Fruit fly (Drosophila melanogaster) whole organism, embryonic: Measurements from ENCODE around the gene mthl6.

ENCODE experiments used
- Abd-B ChIP-seq: fragments of 200-800 bp; sonication (Bioruptor generic); optimal IDR thresholded peaks from 2 replicates; lab custom pipeline; 2018; ENCODE audit warnings: missing biosample characterization, mild to moderate bottlenecking, missing genetic modification characterization, moderate library complexity
- Ada2b ChIP-seq: fragments of 200-800 bp; sonication (Bioruptor generic); IDR thresholded peaks from 2 replicates; pipeline ENCODE4 v1.3.6; 2022; ENCODE audit warnings: missing biosample characterization, missing genetic modification characterization
- Atf3 ChIP-seq: fragments of 200-800 bp; sonication (Bioruptor generic); optimal IDR thresholded peaks from 3 replicates; lab custom pipeline; 2016; ENCODE audit warnings: missing biosample characterization, missing genetic modification characterization
- CG10274 ChIP-seq: fragments of 200-800 bp; sonication (Bioruptor generic); optimal IDR thresholded peaks from 3 replicates; lab custom pipeline; 2017; ENCODE audit warnings: missing biosample characterization, mild to moderate bottlenecking, missing genetic modification characterization
- CG10366 ChIP-seq: fragments of 200-800 bp; sonication (Bioruptor generic); IDR thresholded peaks from 2 replicates; pipeline ENCODE4 v1.3.6; 2022; ENCODE audit warnings: missing biosample characterization, missing genetic modification characterization
- CG11247 ChIP-seq: fragments of 200-800 bp; sonication (Bioruptor generic); IDR thresholded peaks from 2 replicates; pipeline ENCODE4 v1.3.6; 2022; ENCODE audit warnings: missing biosample characterization, missing genetic modification characterization
- CG12391 ChIP-seq: fragments of 200-800 bp; sonication (Bioruptor generic); optimal IDR thresholded peaks from 3 replicates; lab custom pipeline; 2018; ENCODE audit warnings: missing biosample characterization, mild to moderate bottlenecking, missing genetic modification characterization, moderate library complexity
- CG12942 ChIP-seq: fragments of 200-800 bp; sonication (Bioruptor generic); optimal IDR thresholded peaks from 3 replicates; lab custom pipeline; 2016; ENCODE audit warnings: missing biosample characterization, missing genetic modification characterization
- CG15269 ChIP-seq: fragments of 200-800 bp; sonication (Bioruptor generic); optimal IDR thresholded peaks from 2 replicates; lab custom pipeline; 2018; ENCODE audit warnings: missing biosample characterization, mild to moderate bottlenecking, missing genetic modification characterization, moderate library complexity
- CG17359 ChIP-seq: fragments of 200-800 bp; sonication (Bioruptor generic); optimal IDR thresholded peaks from 3 replicates; lab custom pipeline; 2018; ENCODE audit warnings: missing biosample characterization, mild to moderate bottlenecking, missing genetic modification characterization, moderate library complexity
- CG17568 ChIP-seq: fragments of 200-800 bp; sonication (Bioruptor generic); optimal IDR thresholded peaks from 2 replicates; lab custom pipeline; 2018; ENCODE audit warnings: missing biosample characterization, mild to moderate bottlenecking, missing genetic modification characterization, moderate library complexity
- CG17829 ChIP-seq: fragments of 200-800 bp; optimal IDR thresholded peaks from 2 replicates; lab custom pipeline; 2019; ENCODE audit warnings: missing biosample characterization, mild to moderate bottlenecking, missing genetic modification characterization, moderate library complexity
- CG18599 ChIP-seq: fragments of 200-800 bp; sonication (Bioruptor generic); optimal IDR thresholded peaks from 3 replicates; lab custom pipeline; 2017; ENCODE audit warnings: missing biosample characterization, missing genetic modification characterization, mild to moderate bottlenecking, moderate library complexity, missing genetic modification reagents
- CG2116 ChIP-seq: fragments of 200-800 bp; sonication (Bioruptor generic); optimal IDR thresholded peaks from 3 replicates; lab custom pipeline; 2018; ENCODE audit warnings: missing biosample characterization, mild to moderate bottlenecking, missing genetic modification characterization
- CG2678 ChIP-seq: fragments of 200-800 bp; sonication (Bioruptor generic); optimal IDR thresholded peaks from 3 replicates; lab custom pipeline; 2019; ENCODE audit warnings: missing biosample characterization, mild to moderate bottlenecking, missing genetic modification characterization, moderate library complexity
- CG30431 ChIP-seq: fragments of 200-800 bp; sonication (Bioruptor generic); optimal IDR thresholded peaks from 2 replicates; lab custom pipeline; 2017; ENCODE audit warnings: missing biosample characterization, missing genetic modification characterization
- CG31224 ChIP-seq: fragments of 200-800 bp; sonication (Bioruptor generic); IDR thresholded peaks from 2 replicates; pipeline ENCODE4 v1.3.6; 2022; ENCODE audit warnings: missing biosample characterization, missing genetic modification characterization
- CG32532 ChIP-seq: fragments of 200-800 bp; sonication (Bioruptor generic); IDR thresholded peaks from 2 replicates; pipeline ENCODE4 v1.3.6; 2022; ENCODE audit warnings: missing biosample characterization, missing genetic modification characterization
- CG33557 ChIP-seq: fragments of 200-800 bp; sonication (Bioruptor generic); optimal IDR thresholded peaks from 2 replicates; lab custom pipeline; 2019; ENCODE audit warnings: missing biosample characterization, mild to moderate bottlenecking, missing genetic modification characterization, moderate library complexity
- CG4854 ChIP-seq: fragments of 200-800 bp; sonication (Bioruptor generic); optimal IDR thresholded peaks from 2 replicates; lab custom pipeline; 2016; ENCODE audit warnings: missing biosample characterization, missing genetic modification characterization, inconsistent platforms
- CG6272 ChIP-seq: fragments of 200-800 bp; sonication (Bioruptor generic); IDR thresholded peaks from 2 replicates; pipeline ENCODE4 v1.3.6; 2022; ENCODE audit warnings: missing biosample characterization, missing genetic modification characterization
- CG6813 ChIP-seq: fragments of 200-800 bp; sonication (Bioruptor generic); optimal IDR thresholded peaks from 2 replicates; lab custom pipeline; 2017; ENCODE audit warnings: missing biosample characterization, missing genetic modification characterization, mild to moderate bottlenecking, moderate library complexity, missing genetic modification reagents
- CG6854 ChIP-seq: fragments of 200-800 bp; sonication (Bioruptor generic); optimal IDR thresholded peaks from 3 replicates; lab custom pipeline; 2017; ENCODE audit warnings: missing biosample characterization, mild to moderate bottlenecking, missing genetic modification characterization
- CG7372 ChIP-seq: fragments of 200-800 bp; sonication (Bioruptor generic); IDR thresholded peaks from 2 replicates; pipeline ENCODE4 v1.3.6; 2022; ENCODE audit warnings: missing biosample characterization, missing genetic modification characterization
- D19B ChIP-seq: fragments of 200-800 bp; sonication (Bioruptor generic); optimal IDR thresholded peaks from 2 replicates; lab custom pipeline; 2017; ENCODE audit warnings: missing biosample characterization, mild to moderate bottlenecking, missing genetic modification characterization
- Eip74EF ChIP-seq, 2 experiments: fragments of 200-800 bp in 1 of 2; fragments of >200 bp in 1 of 2; sonication (Bioruptor generic) in 1 of 2; optimal IDR thresholded peaks; 2 replicates each; lab custom pipeline; 2017 to 2019; ENCODE audit warnings: missing biosample characterization in 2 of 2, missing genetic modification characterization in 2 of 2, mild to moderate bottlenecking in 1 of 2, moderate library complexity in 1 of 2
- Elba2 ChIP-seq: fragments of 200-800 bp; sonication (Bioruptor generic); optimal IDR thresholded peaks from 3 replicates; lab custom pipeline; 2016; ENCODE audit warnings: missing biosample characterization, missing genetic modification characterization
- Ets97D ChIP-seq: fragments of 200-800 bp; sonication (Bioruptor generic); optimal IDR thresholded peaks from 3 replicates; lab custom pipeline; 2016; ENCODE audit warnings: missing biosample characterization, missing genetic modification characterization
- Fer3 ChIP-seq: fragments of 200-800 bp; sonication (Bioruptor generic); optimal IDR thresholded peaks from 2 replicates; lab custom pipeline; 2018; ENCODE audit warnings: missing biosample characterization, mild to moderate bottlenecking, missing genetic modification characterization, moderate library complexity
- Hr51 ChIP-seq, 2 experiments: fragments of 200-800 bp; sonication (Bioruptor generic); optimal IDR thresholded peaks; 2 replicates in 1 of 2; 3 replicates in 1 of 2; lab custom pipeline; 2016 to 2018; ENCODE audit warnings: missing biosample characterization in 2 of 2, missing genetic modification characterization in 2 of 2, mild to moderate bottlenecking in 1 of 2, moderate library complexity in 1 of 2
- Hsf ChIP-seq: fragments of 200-800 bp; sonication (Bioruptor generic); optimal IDR thresholded peaks from 3 replicates; lab custom pipeline; 2016; ENCODE audit warnings: missing biosample characterization, missing genetic modification characterization
- Lhr ChIP-seq: fragments of 200-800 bp; sonication (Bioruptor generic); optimal IDR thresholded peaks from 3 replicates; lab custom pipeline; 2017; ENCODE audit warnings: mild to moderate bottlenecking, missing biosample characterization, missing genetic modification reagents, missing genetic modification characterization
- Med ChIP-seq: fragments of 200-800 bp; sonication (Bioruptor generic); peaks from one replicate; lab custom pipeline; 2016; ENCODE audit warnings: missing biosample characterization, missing genetic modification characterization, mild to moderate bottlenecking, inconsistent platforms, moderate library complexity
- NC2β ChIP-seq: fragments of 200-800 bp; sonication (Bioruptor generic); optimal IDR thresholded peaks from 2 replicates; lab custom pipeline; 2016; ENCODE audit warnings: missing biosample characterization, missing genetic modification characterization
- Pdp1 ChIP-seq, 2 experiments: fragments of 200-800 bp; sonication (Bioruptor generic); optimal IDR thresholded peaks; 3 replicates each; lab custom pipeline; 2016; ENCODE audit warnings: missing biosample characterization in 2 of 2, missing genetic modification characterization in 2 of 2, mild to moderate bottlenecking in 1 of 2, moderate library complexity in 1 of 2
- Vsx1 ChIP-seq: fragments of 200-800 bp; sonication (Bioruptor generic); optimal IDR thresholded peaks from 2 replicates; lab custom pipeline; 2017; ENCODE audit warnings: missing biosample characterization, mild to moderate bottlenecking, missing genetic modification characterization, missing genetic modification reagents
- ase ChIP-seq: fragments of 200-800 bp; sonication (Bioruptor generic); IDR thresholded peaks from 3 replicates; pipeline ENCODE4 v1.3.6; 2022; ENCODE audit warnings: missing biosample characterization, missing genetic modification characterization
- bigmax ChIP-seq: fragments of 200-800 bp; sonication (Bioruptor generic); optimal IDR thresholded peaks from 2 replicates; lab custom pipeline; 2018; ENCODE audit warnings: missing biosample characterization, mild to moderate bottlenecking, missing genetic modification characterization
- en ChIP-seq: fragments of 200-800 bp; sonication (Bioruptor generic); optimal IDR thresholded peaks from 2 replicates; lab custom pipeline; 2016; ENCODE audit warnings: missing biosample characterization, missing genetic modification characterization
- grn ChIP-seq: fragments of 200-800 bp; sonication (Bioruptor generic); optimal IDR thresholded peaks from 3 replicates; lab custom pipeline; 2017; ENCODE audit warnings: missing biosample characterization, missing genetic modification characterization
- gt ChIP-seq: fragments of 200-800 bp; sonication (Bioruptor generic); IDR thresholded peaks from 2 replicates; pipeline ENCODE4 v1.3.6; 2022; ENCODE audit warnings: missing biosample characterization, missing genetic modification characterization
- her ChIP-seq: fragments of 200-800 bp; sonication (Bioruptor generic); optimal IDR thresholded peaks from 2 replicates; lab custom pipeline; 2016; ENCODE audit warnings: missing biosample characterization, missing genetic modification characterization
- pum ChIP-seq: fragments of 200-800 bp; sonication (Bioruptor generic); optimal IDR thresholded peaks from 2 replicates; lab custom pipeline; 2016; ENCODE audit warnings: missing biosample characterization, missing genetic modification characterization
- pzg ChIP-seq: fragments of 200-800 bp; sonication (Bioruptor generic); optimal IDR thresholded peaks from 3 replicates; lab custom pipeline; 2018; ENCODE audit warnings: missing biosample characterization, mild to moderate bottlenecking, missing genetic modification characterization, moderate library complexity
- ranshi ChIP-seq: fragments of 200-800 bp; sonication (Bioruptor generic); IDR thresholded peaks from 2 replicates; pipeline ENCODE4 v1.3.6; 2022; ENCODE audit warnings: missing biosample characterization, missing genetic modification characterization
- repo ChIP-seq: fragments of 200-800 bp; sonication (Bioruptor generic); optimal IDR thresholded peaks from 2 replicates; lab custom pipeline; 2016; ENCODE audit warnings: missing biosample characterization, missing genetic modification characterization
- ssp ChIP-seq: fragments of 200-800 bp; sonication (Bioruptor generic); IDR thresholded peaks from 2 replicates; pipeline ENCODE4 v1.3.6; 2022; ENCODE audit warnings: missing biosample characterization, missing genetic modification characterization
- tap ChIP-seq: fragments of 200-800 bp; optimal IDR thresholded peaks from 3 replicates; lab custom pipeline; 2019; ENCODE audit warnings: missing biosample characterization, mild to moderate bottlenecking, missing genetic modification characterization, moderate library complexity
- tio ChIP-seq: fragments of 200-800 bp; sonication (Bioruptor generic); optimal IDR thresholded peaks from 2 replicates; lab custom pipeline; 2017; ENCODE audit warnings: missing biosample characterization, missing genetic modification characterization, inconsistent platforms
- unpg ChIP-seq: fragments of 200-800 bp; sonication (Bioruptor generic); optimal IDR thresholded peaks from 3 replicates; lab custom pipeline; 2018; ENCODE audit warnings: missing biosample characterization, mild to moderate bottlenecking, missing genetic modification characterization, moderate library complexity

The mthl6 gene

DNA sequence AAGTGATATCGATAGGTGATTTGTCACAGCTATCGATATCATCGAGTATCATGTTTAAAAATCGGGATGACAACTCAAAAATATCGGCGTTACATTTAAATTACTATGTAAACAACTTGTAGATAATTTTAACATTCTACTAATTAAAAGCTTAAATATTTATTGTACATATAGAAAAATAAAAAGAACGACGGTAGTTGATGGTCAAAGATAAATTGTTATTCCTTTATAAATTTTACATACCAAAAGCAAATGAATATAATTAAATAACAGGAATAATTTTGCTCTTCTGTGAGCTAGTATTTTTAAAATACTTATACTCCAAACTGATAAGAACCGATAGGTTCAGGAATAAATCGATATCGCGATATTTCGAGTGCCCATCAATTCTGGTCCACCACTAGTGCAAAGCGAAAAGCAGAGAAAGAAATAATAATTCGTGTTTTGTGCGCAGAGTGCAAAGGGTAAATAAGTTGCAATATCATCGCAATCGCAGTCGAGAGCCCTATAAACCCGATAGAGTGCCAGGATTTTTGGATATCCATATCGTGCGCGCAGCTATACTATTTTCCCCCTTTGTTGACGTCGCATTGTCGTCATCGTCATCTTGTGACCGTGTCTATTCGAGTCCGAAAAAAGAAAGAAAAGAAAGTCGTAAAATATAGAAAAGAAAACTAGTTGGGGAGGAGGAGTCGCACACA, 42.8 kb downstream of the mthl6 start, which contains the start of gene lqf (continued):
- TF ChIP-seq Eip74EF (GFP tag; optimal IDR thresholded peaks at IDR 0.05; lab: Kevin White, UChicago) (no peak), CG6854 (GFP tag; lab: Kevin White, UChicago) (no peak), Vsx1 (GFP tag; lab: Kevin White, UChicago) (no peak), Ets97D (GFP tag; lab: Kevin White, UChicago) (no peak), Med (GFP tag; lab: Kevin White, UChicago) (peak; percentile 50), CG12942 (no peak), CG10274 (GFP tag; lab: Kevin White, UChicago) (no peak), pzg (peak; percentile 44), gt (GFP tag; lab: Robert Waterston, UW) (no peak), en (GFP tag; lab: Kevin White, UChicago) (no peak), CG30431 (no peak), Pdp1 (GFP tag; optimal IDR thresholded peaks at IDR 0.05; lab: Kevin White, UChicago) (no peak), ranshi (GFP tag; lab: Robert Waterston, UW) (no peak), repo (no peak), CG11247 (GFP tag; lab: Robert Waterston, UW) (no peak), her (GFP tag; lab: Kevin White, UChicago) (no peak), NC2β (GFP tag; lab: Kevin White, UChicago) (no peak), bigmax (GFP tag; lab: Kevin White, UChicago) (no peak), CG18599 (GFP tag; lab: Kevin White, UChicago) (no peak), grn (GFP tag; lab: Kevin White, UChicago) (no peak), Hr51 (GFP tag; optimal IDR thresholded peaks at IDR 0.05; lab: Kevin White, UChicago) (no peak), CG7372 (GFP tag; lab: Robert Waterston, UW) (no peak), Elba2 (GFP tag; lab: Kevin White, UChicago) (no peak), ssp (GFP tag; lab: Robert Waterston, UW) (no peak), Hsf (no peak), Abd-B (GFP tag; lab: Kevin White, UChicago) (peak; percentile 18), CG2116 (GFP tag; lab: Kevin White, UChicago) (peak; percentile 88), D19B (GFP tag; lab: Kevin White, UChicago) (no peak), Fer3 (tag; lab: Kevin White, UChicago) (no peak), Atf3 (GFP tag; lab: Kevin White, UChicago) (no peak), Ada2b (GFP tag; lab: Robert Waterston, UW) (no peak), ase (GFP tag; lab: Robert Waterston, UW) (no peak), tio (GFP tag; lab: Kevin White, UChicago) (peak; percentile 1), CG10366 (GFP tag; lab: Robert Waterston, UW) (no peak), CG17829 (tag; lab: Kevin White, UChicago) (peak; percentile 17), CG4854 (GFP tag; lab: Kevin White, UChicago) (no peak), CG17359 (tag; lab: Kevin White, UChicago) (no peak), CG6813 (GFP tag; lab: Kevin White, UChicago) (no peak), CG33557 (GFP tag; lab: Kevin White, UChicago) (no peak), CG15269 (tag; lab: Kevin White, UChicago) (no peak), CG17568 (GFP tag; lab: Kevin White, UChicago) (no peak), Lhr (GFP tag; lab: Kevin White, UChicago) (peak; percentile 43), pum (no peak), unpg (no peak), CG12391 (tag; lab: Kevin White, UChicago) (peak; percentile 53), CG2678 (tag; lab: Kevin White, UChicago) (peak; percentile 34), CG6272 (GFP tag; lab: Robert Waterston, UW) (no peak; the same call in 1 of the 2 replicates), CG31224 (no peak), tap (tag; lab: Kevin White, UChicago) (no peak), CG32532 (GFP tag; lab: Robert Waterston, UW) (peak; percentile 30)
